Worm (Caenorhabditis elegans) whole organism, midembryonic: ENCODE data around the gene uvs-1.

Experiments used
- T22C8.4 ChIP-seq: fragments of 200-800 bp; sonication (Bioruptor generic); IDR thresholded peaks from 2 replicates; pipeline ENCODE4 v1.3.6; 2022; ENCODE audit warnings: missing genetic modification characterization, missing compliant biosample characterization
- cog-1 ChIP-seq: sonication (generic microtip); optimal IDR thresholded peaks from 2 replicates; lab custom pipeline; 2016; ENCODE audit warnings: missing genetic modification characterization, missing compliant biosample characterization
- flt-1 ChIP-seq: fragments of 200-800 bp; sonication (Bioruptor generic); IDR thresholded peaks from 2 replicates; pipeline ENCODE4 v1.3.6; 2022; ENCODE audit warnings: missing genetic modification characterization, missing compliant biosample characterization
- klf-2 ChIP-seq: fragments of 200-800 bp; sonication (Bioruptor generic); conservative IDR thresholded peaks from 2 replicates; pipeline ENCODE4 v1.3.6; 2022; ENCODE audit warnings: missing genetic modification reagents, missing genetic modification characterization, missing compliant biosample characterization
- med-1 ChIP-seq: sonication (generic microtip); optimal IDR thresholded peaks from 2 replicates; lab custom pipeline; 2017; ENCODE audit warnings: missing genetic modification characterization, mild to moderate bottlenecking, missing compliant biosample characterization, antibody characterized with exemption, missing genetic modification reagents; ENCODE audit not compliant: insufficient read depth
- ref-1 ChIP-seq: fragments of 200-800 bp; sonication (Bioruptor generic); conservative IDR thresholded peaks from 2 replicates; pipeline ENCODE4 v1.3.6; 2022; ENCODE audit warnings: missing genetic modification reagents, missing genetic modification characterization, missing compliant biosample characterization
- tab-1 ChIP-seq: fragments of 200-800 bp; sonication (Bioruptor generic); IDR thresholded peaks from 2 replicates; pipeline ENCODE4 v1.3.6; 2022; ENCODE audit warnings: missing genetic modification characterization, missing compliant biosample characterization
- ztf-23 ChIP-seq: fragments of 200-800 bp; sonication (Bioruptor generic); IDR thresholded peaks from 2 replicates; pipeline ENCODE4 v1.3.6; 2022; ENCODE audit warnings: missing genetic modification reagents, missing genetic modification characterization, missing compliant biosample characterization
- ztf-29 ChIP-seq: fragments of 200-800 bp; sonication (Bioruptor generic); IDR thresholded peaks from 2 replicates; pipeline ENCODE4 v1.3.6; 2022; ENCODE audit warnings: missing genetic modification reagents, missing genetic modification characterization, missing compliant biosample characterization

The uvs-1 gene

ce11 chrV:7826917-7827316, 22.9 kb upstream of the uvs-1 start, which contains the start of gene mig-6:
Gene mig-6 (plus strand): TSS chrV:7827217.
- TF ChIP-seq ref-1, result no peak
- TF ChIP-seq ztf-29 (GFP tag; lab: Robert Waterston, UW), result no peak
- no peak for TF ChIP-seq med-1 (GFP tag; lab: Kevin White, UChicago)
- TF ChIP-seq klf-2 (GFP tag; lab: Robert Waterston, UW), result no peak
- TF ChIP-seq cog-1 (tag; lab: Kevin White, UChicago), result no peak
- TF ChIP-seq tab-1, result no peak
- no peak for TF ChIP-seq ztf-23 (GFP tag; lab: Robert Waterston, UW)
- no peak for TF ChIP-seq T22C8.4 (GFP tag; lab: Robert Waterston, UW)
- no peak for TF ChIP-seq flt-1 (GFP tag; lab: Robert Waterston, UW)

ce11 chrV:7826362-7826761, 22.4 kb upstream of the uvs-1 start:
- TF ChIP-seq T22C8.4 (GFP tag; lab: Robert Waterston, UW) (no peak), ztf-23 (GFP tag; lab: Robert Waterston, UW) (no peak), ztf-29 (GFP tag; lab: Robert Waterston, UW) (no peak), cog-1 (tag; lab: Kevin White, UChicago) (no peak), ref-1 (no peak), flt-1 (GFP tag; lab: Robert Waterston, UW) (no peak), klf-2 (GFP tag; lab: Robert Waterston, UW) (no peak), med-1 (GFP tag; lab: Kevin White, UChicago) (no peak), tab-1 (no peak)

ce11 chrV:7825836-7826235, 21.8 kb upstream of the uvs-1 start:
- TF ChIP-seq ztf-29 (GFP tag; lab: Robert Waterston, UW) (no peak), klf-2 (GFP tag; lab: Robert Waterston, UW) (no peak), cog-1 (tag; lab: Kevin White, UChicago) (no peak), med-1 (GFP tag; lab: Kevin White, UChicago) (no peak), tab-1 (no peak), flt-1 (GFP tag; lab: Robert Waterston, UW) (no peak), ztf-23 (GFP tag; lab: Robert Waterston, UW) (no peak), T22C8.4 (GFP tag; lab: Robert Waterston, UW) (no peak), ref-1 (no peak)

- TF ChIP-seq flt-1 (GFP tag; lab: Robert Waterston, UW) (no peak), ref-1 (no peak), ztf-23 (GFP tag; lab: Robert Waterston, UW) (no peak), cog-1 (tag; lab: Kevin White, UChicago) (no peak), tab-1 (no peak), ztf-29 (GFP tag; lab: Robert Waterston, UW) (no peak), med-1 (GFP tag; lab: Kevin White, UChicago) (no peak), T22C8.4 (GFP tag; lab: Robert Waterston, UW) (no peak), klf-2 (GFP tag; lab: Robert Waterston, UW) (no peak)
Observed at ce11 chrV:7824138-7824537, 20.1 kb upstream of the uvs-1 start.

ce11 chrV:7822655-7823054, 18.6 kb upstream of the uvs-1 start:
- TF ChIP-seq flt-1 (GFP tag; lab: Robert Waterston, UW) (no peak), ztf-23 (GFP tag; lab: Robert Waterston, UW) (no peak), ztf-29 (GFP tag; lab: Robert Waterston, UW) (no peak), ref-1 (no peak), klf-2 (GFP tag; lab: Robert Waterston, UW) (no peak), T22C8.4 (GFP tag; lab: Robert Waterston, UW) (no peak), med-1 (GFP tag; lab: Kevin White, UChicago) (no peak), cog-1 (tag; lab: Kevin White, UChicago) (no peak), tab-1 (no peak)

ce11 chrV:7820270-7820669, 16.3 kb upstream of the uvs-1 start, which contains the start of gene lbp-4:
Gene lbp-4 (plus strand): TSS chrV:7820578.
- TF ChIP-seq ztf-23 (GFP tag; lab: Robert Waterston, UW) (no peak), tab-1 (no peak), med-1 (GFP tag; lab: Kevin White, UChicago) (no peak), ref-1 (no peak), klf-2 (GFP tag; lab: Robert Waterston, UW) (no peak), cog-1 (tag; lab: Kevin White, UChicago) (no peak), flt-1 (GFP tag; lab: Robert Waterston, UW) (no peak), T22C8.4 (GFP tag; lab: Robert Waterston, UW) (no peak), ztf-29 (GFP tag; lab: Robert Waterston, UW) (no peak)

- TF ChIP-seq ref-1 (no peak), ztf-23 (GFP tag; lab: Robert Waterston, UW) (no peak), klf-2 (GFP tag; lab: Robert Waterston, UW) (no peak), med-1 (GFP tag; lab: Kevin White, UChicago) (no peak), ztf-29 (GFP tag; lab: Robert Waterston, UW) (no peak), T22C8.4 (GFP tag; lab: Robert Waterston, UW) (no peak), flt-1 (GFP tag; lab: Robert Waterston, UW) (no peak), tab-1 (no peak), cog-1 (tag; lab: Kevin White, UChicago) (no peak)
Observed at ce11 chrV:7819585-7819984, 15.6 kb upstream of the uvs-1 start.

- TF ChIP-seq flt-1 (GFP tag; lab: Robert Waterston, UW) (no peak), ztf-29 (GFP tag; lab: Robert Waterston, UW) (no peak), tab-1 (no peak), T22C8.4 (GFP tag; lab: Robert Waterston, UW) (no peak), ztf-23 (GFP tag; lab: Robert Waterston, UW) (no peak), ref-1 (no peak), med-1 (GFP tag; lab: Kevin White, UChicago) (no peak), cog-1 (tag; lab: Kevin White, UChicago) (no peak), klf-2 (GFP tag; lab: Robert Waterston, UW) (no peak)
Observed at ce11 chrV:7816486-7816885, 12.5 kb upstream of the uvs-1 start.

ce11 chrV:7814601-7815000, 10.6 kb upstream of the uvs-1 start, which contains the start of gene ZK742.6:
Gene ZK742.6 (minus strand): TSS chrV:7814942.
- TF ChIP-seq ref-1, result no peak
- TF ChIP-seq klf-2 (GFP tag; lab: Robert Waterston, UW), result no peak
- TF ChIP-seq ztf-29 (GFP tag; lab: Robert Waterston, UW), result no peak
- TF ChIP-seq flt-1 (GFP tag; lab: Robert Waterston, UW), result no peak
- TF ChIP-seq tab-1, result no peak
- no peak for TF ChIP-seq ztf-23 (GFP tag; lab: Robert Waterston, UW)
- TF ChIP-seq cog-1 (tag; lab: Kevin White, UChicago), result no peak
